Fruit fly (Drosophila melanogaster) whole organism, embryonic: ENCODE data around the gene CG13898.

Source experiments
- CG10267 ChIP-seq: fragments of 200-800 bp; sonication (Bioruptor generic); optimal IDR thresholded peaks from 2 replicates; lab custom pipeline; 2018; ENCODE audit warnings: missing biosample characterization, mild to moderate bottlenecking, missing genetic modification characterization, moderate library complexity
- CG10543 ChIP-seq: fragments of 200-800 bp; sonication (Bioruptor generic); optimal IDR thresholded peaks from 3 replicates; lab custom pipeline; 2017; ENCODE audit warnings: missing biosample characterization, mild to moderate bottlenecking, missing genetic modification characterization, moderate library complexity
- CG11093 ChIP-seq: fragments of 200-800 bp; sonication (Bioruptor generic); IDR thresholded peaks from 3 replicates; pipeline ENCODE4 v1.3.6; 2022; ENCODE audit warnings: missing biosample characterization, missing genetic modification characterization
- CG11504 ChIP-seq: fragments of 200-800 bp; sonication (Bioruptor generic); optimal IDR thresholded peaks from 3 replicates; lab custom pipeline; 2019; ENCODE audit warnings: missing biosample characterization, mild to moderate bottlenecking, missing genetic modification characterization, moderate library complexity
- CG11723 ChIP-seq: fragments of 200-800 bp; sonication (Bioruptor generic); optimal IDR thresholded peaks from 2 replicates; lab custom pipeline; 2017; ENCODE audit warnings: missing biosample characterization, mild to moderate bottlenecking, missing genetic modification characterization
- CG13287 ChIP-seq: fragments of 200-800 bp; sonication (Bioruptor generic); IDR thresholded peaks from 2 replicates; pipeline ENCODE4 v1.3.6; 2022; ENCODE audit warnings: missing biosample characterization, missing genetic modification characterization; ENCODE audit not compliant: partially characterized antibody
- CG13894 ChIP-seq: fragments of 200-800 bp; sonication (Bioruptor generic); optimal IDR thresholded peaks from 3 replicates; lab custom pipeline; 2018; ENCODE audit warnings: missing biosample characterization, mild to moderate bottlenecking, missing genetic modification characterization, moderate library complexity
- CG14014 ChIP-seq: fragments of 200-800 bp; sonication (Bioruptor generic); IDR thresholded peaks from 2 replicates; pipeline ENCODE4 v1.3.6; 2022; ENCODE audit warnings: missing biosample characterization, missing genetic modification characterization
- CG18619 ChIP-seq: fragments of 200-800 bp; sonication (Bioruptor generic); optimal IDR thresholded peaks from 3 replicates; lab custom pipeline; 2017; ENCODE audit warnings: missing biosample characterization, mild to moderate bottlenecking, missing genetic modification characterization
- CG2712 ChIP-seq: fragments of 200-800 bp; optimal IDR thresholded peaks from 3 replicates; lab custom pipeline; 2019; ENCODE audit warnings: missing biosample characterization, mild to moderate bottlenecking, missing genetic modification characterization, moderate library complexity
- CG30431 ChIP-seq: fragments of 200-800 bp; sonication (Bioruptor generic); optimal IDR thresholded peaks from 2 replicates; lab custom pipeline; 2017; ENCODE audit warnings: missing biosample characterization, missing genetic modification characterization
- CG3065 ChIP-seq: fragments of 200-800 bp; sonication (Bioruptor generic); optimal IDR thresholded peaks from 2 replicates; lab custom pipeline; 2016; ENCODE audit warnings: missing biosample characterization, missing genetic modification characterization
- CG3407 ChIP-seq: fragments of 200-800 bp; sonication (Bioruptor generic); optimal IDR thresholded peaks from 2 replicates; lab custom pipeline; 2018; ENCODE audit warnings: missing biosample characterization, mild to moderate bottlenecking, missing genetic modification characterization
- CG4360 ChIP-seq: fragments of 200-800 bp; sonication (Bioruptor generic); IDR thresholded peaks from 2 replicates; pipeline ENCODE4 v1.3.6; 2022; ENCODE audit warnings: missing biosample characterization, missing genetic modification characterization
- CG6813 ChIP-seq: fragments of 200-800 bp; sonication (Bioruptor generic); optimal IDR thresholded peaks from 2 replicates; lab custom pipeline; 2017; ENCODE audit warnings: missing biosample characterization, missing genetic modification characterization, mild to moderate bottlenecking, moderate library complexity, missing genetic modification reagents
- CG7963 ChIP-seq: fragments of 200-800 bp; sonication (Bioruptor generic); IDR thresholded peaks from 3 replicates; pipeline ENCODE4 v1.3.6; 2022; ENCODE audit warnings: missing biosample characterization, missing genetic modification characterization; ENCODE audit not compliant: partially characterized antibody
- CG8359 ChIP-seq: fragments of 200-800 bp; sonication (Bioruptor generic); optimal IDR thresholded peaks from 2 replicates; lab custom pipeline; 2017; ENCODE audit warnings: missing biosample characterization, mild to moderate bottlenecking, missing genetic modification characterization, borderline replicate concordance
- CG9876 ChIP-seq: fragments of 200-800 bp; sonication (Bioruptor generic); optimal IDR thresholded peaks from 2 replicates; lab custom pipeline; 2016; ENCODE audit warnings: missing biosample characterization, missing genetic modification characterization
- CoRest ChIP-seq: fragments of 200-800 bp; sonication (Bioruptor generic); optimal IDR thresholded peaks from 3 replicates; lab custom pipeline; 2018; ENCODE audit warnings: missing biosample characterization, mild to moderate bottlenecking, missing genetic modification characterization, moderate library complexity
- Dbx ChIP-seq: fragments of 200-800 bp; sonication (Bioruptor generic); IDR thresholded peaks from 3 replicates; pipeline ENCODE4 v1.3.6; 2022; ENCODE audit warnings: missing biosample characterization, missing genetic modification characterization
- Dfd ChIP-seq, 2 experiments: fragments of >200 bp; optimal IDR thresholded peaks; 2 replicates each; lab custom pipeline; 2017; ENCODE audit warnings: missing biosample characterization in 2 of 2, missing genetic modification characterization in 2 of 2
- Elba2 ChIP-seq: fragments of 200-800 bp; sonication (Bioruptor generic); optimal IDR thresholded peaks from 3 replicates; lab custom pipeline; 2016; ENCODE audit warnings: missing biosample characterization, missing genetic modification characterization
- Ets65A ChIP-seq: fragments of 200-800 bp; sonication (Bioruptor generic); peaks from one replicate; lab custom pipeline; 2016; ENCODE audit warnings: missing biosample characterization, missing genetic modification characterization
- Fer2 ChIP-seq: fragments of 200-800 bp; sonication (Bioruptor generic); optimal IDR thresholded peaks from 2 replicates; lab custom pipeline; 2018; ENCODE audit warnings: missing biosample characterization, mild to moderate bottlenecking, missing genetic modification characterization, moderate library complexity
- H2.0 ChIP-seq: fragments of 200-800 bp; sonication (Bioruptor generic); IDR thresholded peaks from 2 replicates; pipeline ENCODE4 v1.3.6; 2022; ENCODE audit warnings: missing biosample characterization, missing genetic modification characterization
- HLH54F ChIP-seq: fragments of 200-800 bp; sonication (Bioruptor generic); optimal IDR thresholded peaks from 3 replicates; lab custom pipeline; 2016; ENCODE audit warnings: missing biosample characterization, missing genetic modification characterization
- Hr51 ChIP-seq, 2 experiments: fragments of 200-800 bp; sonication (Bioruptor generic); optimal IDR thresholded peaks; 2 replicates in 1 of 2; 3 replicates in 1 of 2; lab custom pipeline; 2016 to 2018; ENCODE audit warnings: missing biosample characterization in 2 of 2, missing genetic modification characterization in 2 of 2, mild to moderate bottlenecking in 1 of 2, moderate library complexity in 1 of 2
- Lim3 ChIP-seq: fragments of 200-800 bp; sonication (Bioruptor generic); IDR thresholded peaks from 2 replicates; pipeline ENCODE4 v1.3.6; 2022; ENCODE audit warnings: missing biosample characterization, missing genetic modification characterization
- MTF-1 ChIP-seq: fragments of 200-800 bp; sonication (Bioruptor generic); optimal IDR thresholded peaks from 2 replicates; lab custom pipeline; 2018; ENCODE audit warnings: missing biosample characterization, mild to moderate bottlenecking, missing genetic modification characterization, borderline replicate concordance
- Max ChIP-seq: fragments of 200-800 bp; sonication (Bioruptor generic); optimal IDR thresholded peaks from 2 replicates; lab custom pipeline; 2016; ENCODE audit warnings: missing biosample characterization, mild to moderate bottlenecking, missing genetic modification characterization
- NK7.1 ChIP-seq: fragments of 200-800 bp; sonication (Bioruptor generic); optimal IDR thresholded peaks from 3 replicates; lab custom pipeline; 2016; ENCODE audit warnings: missing biosample characterization, missing genetic modification characterization
- Neu2 ChIP-seq: fragments of 200-800 bp; sonication (Bioruptor generic); optimal IDR thresholded peaks from 3 replicates; lab custom pipeline; 2016; ENCODE audit warnings: missing biosample characterization, missing genetic modification characterization, borderline replicate concordance
- Poxn ChIP-seq: fragments of 200-800 bp; sonication (Bioruptor generic); IDR thresholded peaks from 2 replicates; pipeline ENCODE4 v1.3.6; 2022; ENCODE audit warnings: missing biosample characterization, missing genetic modification characterization
- Xbp1 ChIP-seq: fragments of 200-800 bp; sonication (Bioruptor generic); optimal IDR thresholded peaks from 3 replicates; lab custom pipeline; 2016; ENCODE audit warnings: missing biosample characterization, mild to moderate bottlenecking, missing genetic modification characterization
- ac ChIP-seq: fragments of 200-800 bp; sonication (Bioruptor generic); optimal IDR thresholded peaks from 3 replicates; lab custom pipeline; 2017; ENCODE audit warnings: missing biosample characterization, mild to moderate bottlenecking, missing genetic modification characterization
- bab2 ChIP-seq: fragments of 200-800 bp; sonication (Bioruptor generic); optimal IDR thresholded peaks from 2 replicates; lab custom pipeline; 2016; ENCODE audit warnings: missing biosample characterization, missing genetic modification characterization
- caup ChIP-seq: fragments of 200-800 bp; sonication (Bioruptor generic); optimal IDR thresholded peaks from 3 replicates; lab custom pipeline; 2017; ENCODE audit warnings: missing biosample characterization, mild to moderate bottlenecking, missing genetic modification characterization, moderate library complexity; ENCODE audit not compliant: severe bottlenecking
- dm ChIP-seq: fragments of 200-800 bp; sonication (Bioruptor generic); optimal IDR thresholded peaks from 3 replicates; lab custom pipeline; 2016; ENCODE audit warnings: missing biosample characterization, missing genetic modification characterization
- fd96Cb ChIP-seq: fragments of 200-800 bp; sonication (Bioruptor generic); optimal IDR thresholded peaks from 2 replicates; lab custom pipeline; 2018; ENCODE audit warnings: missing biosample characterization, mild to moderate bottlenecking, missing genetic modification characterization, moderate library complexity
- fu2 ChIP-seq: fragments of 200-800 bp; sonication (Bioruptor generic); optimal IDR thresholded peaks from 2 replicates; lab custom pipeline; 2016; ENCODE audit warnings: missing biosample characterization, missing genetic modification characterization
- kay ChIP-seq: fragments of 200-800 bp; sonication (Bioruptor generic); optimal IDR thresholded peaks from 2 replicates; lab custom pipeline; 2016; ENCODE audit warnings: missing biosample characterization, missing genetic modification characterization
- maf-S ChIP-seq: fragments of 200-800 bp; sonication (Bioruptor generic); optimal IDR thresholded peaks from 2 replicates; lab custom pipeline; 2016; ENCODE audit warnings: missing biosample characterization, missing genetic modification characterization
- pho ChIP-seq: fragments of 200-800 bp; sonication (Bioruptor generic); optimal IDR thresholded peaks from 2 replicates; lab custom pipeline; 2016; ENCODE audit warnings: missing biosample characterization, missing genetic modification characterization
- pita ChIP-seq: fragments of 200-800 bp; sonication (Bioruptor generic); optimal IDR thresholded peaks from 2 replicates; lab custom pipeline; 2017; ENCODE audit warnings: missing biosample characterization, mild to moderate bottlenecking, missing genetic modification characterization
- prd ChIP-seq, 3 experiments: fragments of >200 bp in 2 of 3; fragments of 200-800 bp in 1 of 3; sonication (Bioruptor generic) in 1 of 3; optimal IDR thresholded peaks in 2 of 3; IDR thresholded peaks in 1 of 3; 2 replicates in 2 of 3; 3 replicates in 1 of 3; pipeline versions ENCODE4 v1.3.6 to Lab custom; 2017 to 2022; ENCODE audit warnings: missing biosample characterization in 1 of 3, missing genetic modification characterization in 1 of 3
- sens ChIP-seq: fragments of 200-800 bp; sonication (Bioruptor generic); peaks from one replicate; lab custom pipeline; 2016; ENCODE audit warnings: missing biosample characterization, missing genetic modification characterization
- slbo ChIP-seq: fragments of 200-800 bp; sonication (Bioruptor generic); IDR thresholded peaks from 2 replicates; pipeline ENCODE4 v1.3.6; 2022; ENCODE audit warnings: missing biosample characterization, missing genetic modification characterization
- slp2 ChIP-seq: fragments of 200-800 bp; sonication (Bioruptor generic); optimal IDR thresholded peaks from 2 replicates; lab custom pipeline; 2016; ENCODE audit warnings: missing biosample characterization, missing genetic modification characterization
- sob ChIP-seq: fragments of 200-800 bp; sonication (Bioruptor generic); IDR thresholded peaks from 2 replicates; pipeline ENCODE4 v1.3.6; 2022; ENCODE audit warnings: missing biosample characterization, missing genetic modification characterization
- wdn ChIP-seq: fragments of 200-800 bp; sonication (Bioruptor generic); IDR thresholded peaks from 2 replicates; pipeline ENCODE4 v1.3.6; 2022; ENCODE audit warnings: missing biosample characterization, missing genetic modification characterization

Gene CG13898

DNA sequence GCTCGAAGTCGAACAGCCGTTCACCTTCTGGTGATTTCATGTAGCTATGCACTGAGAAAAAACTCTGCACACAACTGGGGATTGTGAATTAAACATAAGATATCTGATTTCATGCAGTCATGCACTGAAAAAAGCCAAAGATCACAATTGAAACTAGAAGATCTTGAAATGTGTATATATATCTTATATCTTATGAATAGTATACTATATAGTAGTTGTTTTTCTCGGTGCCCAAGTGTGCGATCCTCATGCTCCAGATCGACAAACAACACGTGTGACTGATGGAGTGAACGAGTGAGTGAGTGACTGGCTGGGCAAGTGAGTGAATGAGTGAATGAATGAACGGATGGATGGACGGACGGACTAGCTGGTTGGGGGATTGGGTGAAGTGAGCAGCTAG is 18.1 kb upstream of the CG13898 start (continued):
- TF ChIP-seq CG18619 (GFP tag; lab: Kevin White, UChicago) (peak; percentile 48), CG9876 (GFP tag; lab: Kevin White, UChicago) (no peak), H2.0 (GFP tag; lab: Robert Waterston, UW) (peak; percentile 48; the same call in 1 of the 2 replicates), Lim3 (no peak), Poxn (no peak), CG7963 (GFP tag; lab: Robert Waterston, UW) (no peak), CG30431 (GFP tag; lab: Kevin White, UChicago) (peak; percentile 6), dm (GFP tag; lab: Kevin White, UChicago) (peak; percentile 14), sob (GFP tag; lab: Robert Waterston, UW) (peak; percentile 79), CG11723 (GFP tag; lab: Kevin White, UChicago) (peak; percentile 32), Dbx (GFP tag; lab: Robert Waterston, UW) (no peak), Neu2 (no peak), Dfd (GFP tag; optimal IDR thresholded peaks at IDR 0.05; lab: Kevin White, UChicago) (no peak), CG8359 (peak; percentile 50), CG13894 (tag; lab: Kevin White, UChicago) (no peak), NK7.1 (peak; percentile 12), CoRest (peak; percentile 61), Ets65A (GFP tag; lab: Kevin White, UChicago) (no peak), ac (GFP tag; lab: Kevin White, UChicago) (no peak), pita (GFP tag; lab: Kevin White, UChicago) (no peak), Elba2 (GFP tag; lab: Kevin White, UChicago) (no peak), CG6813 (GFP tag; lab: Kevin White, UChicago) (peak; percentile 67), wdn (GFP tag; lab: Robert Waterston, UW) (peak; percentile 28; the same call in 1 of the 2 replicates), fu2 (GFP tag; lab: Kevin White, UChicago) (no peak), CG10267 (tag; lab: Kevin White, UChicago) (peak; percentile 59), fd96Cb (tag; lab: Kevin White, UChicago) (peak; percentile 83), CG3065 (GFP tag; lab: Kevin White, UChicago) (no peak), bab2 (GFP tag; lab: Kevin White, UChicago) (peak; percentile 38), CG2712 (peak; percentile 88), prd (optimal IDR thresholded peaks at IDR 0.05; lab: Kevin White, UChicago) (no peak), prd (GFP tag; IDR thresholded peaks at IDR 0.05; lab: Robert Waterston, UW) (peak; percentile 86), CG10543 (no peak), HLH54F (GFP tag; lab: Kevin White, UChicago) (peak; percentile 17), maf-S (GFP tag; lab: Kevin White, UChicago) (no peak), slbo (GFP tag; lab: Robert Waterston, UW) (peak; percentile 37), Max (GFP tag; lab: Kevin White, UChicago) (peak; percentile 62), Xbp1 (peak; percentile 73), CG11093 (no peak; the same call in 2 of the 3 replicates), CG13287 (GFP tag; lab: Robert Waterston, UW) (no peak), caup (GFP tag; lab: Kevin White, UChicago) (peak; percentile 19), CG14014 (GFP tag; lab: Robert Waterston, UW) (peak; percentile 45; the same call in 1 of the 2 replicates), slp2 (GFP tag; lab: Kevin White, UChicago) (no peak), kay (peak; percentile 10), sens (GFP tag; lab: Kevin White, UChicago) (peak; percentile 95), MTF-1 (GFP tag; lab: Kevin White, UChicago) (no peak), CG3407 (GFP tag; lab: Kevin White, UChicago) (peak; percentile 50), CG11504 (tag; lab: Kevin White, UChicago) (peak; percentile 87), CG4360 (GFP tag; lab: Robert Waterston, UW) (peak; percentile 58), Hr51 (GFP tag; optimal IDR thresholded peaks at IDR 0.05; lab: Kevin White, UChicago) (peak; percentile 20 to 75), Fer2 (tag; lab: Kevin White, UChicago) (peak; percentile 36), pho (GFP tag; lab: Kevin White, UChicago) (no peak)
